Fruit fly (Drosophila melanogaster) whole organism, embryonic: ENCODE measurements around the gene CG43998.

Experiments
- CG13123 ChIP-seq: fragments of 200-800 bp; sonication (Bioruptor generic); optimal IDR thresholded peaks from 2 replicates; lab custom pipeline; 2016; ENCODE audit warnings: missing biosample characterization, missing genetic modification characterization
- CG17912 ChIP-seq: fragments of 200-800 bp; sonication (Bioruptor generic); optimal IDR thresholded peaks from 2 replicates; lab custom pipeline; 2018; ENCODE audit warnings: missing biosample characterization, mild to moderate bottlenecking, missing genetic modification characterization
- CG1792 ChIP-seq: fragments of 200-800 bp; sonication (Bioruptor generic); optimal IDR thresholded peaks from 2 replicates; lab custom pipeline; 2016; ENCODE audit warnings: missing biosample characterization, missing genetic modification characterization
- CG1832 ChIP-seq: fragments of 200-800 bp; sonication (Bioruptor generic); optimal IDR thresholded peaks from 2 replicates; lab custom pipeline; 2017; ENCODE audit warnings: missing biosample characterization, mild to moderate bottlenecking, missing genetic modification characterization, inconsistent platforms
- CG18619 ChIP-seq: fragments of 200-800 bp; sonication (Bioruptor generic); optimal IDR thresholded peaks from 3 replicates; lab custom pipeline; 2017; ENCODE audit warnings: missing biosample characterization, mild to moderate bottlenecking, missing genetic modification characterization
- CG32772 ChIP-seq: fragments of 200-800 bp; sonication (Bioruptor generic); IDR thresholded peaks from 2 replicates; pipeline ENCODE4 v1.3.6; 2022; ENCODE audit warnings: missing biosample characterization, missing genetic modification characterization
- CG33213 ChIP-seq: fragments of 200-800 bp; sonication (Bioruptor generic); optimal IDR thresholded peaks from 3 replicates; lab custom pipeline; 2016; ENCODE audit warnings: missing biosample characterization, missing genetic modification characterization
- CG34422 ChIP-seq: fragments of 200-800 bp; sonication (Bioruptor generic); IDR thresholded peaks from 3 replicates; pipeline ENCODE4 v1.3.6; 2022; ENCODE audit warnings: missing biosample characterization, missing genetic modification characterization
- CG6689 ChIP-seq: fragments of 200-800 bp; sonication (Bioruptor generic); IDR thresholded peaks from 2 replicates; pipeline ENCODE4 v1.3.6; 2022; ENCODE audit warnings: missing biosample characterization, missing genetic modification characterization
- CG7357 ChIP-seq: fragments of 200-800 bp; sonication (Bioruptor generic); IDR thresholded peaks from 3 replicates; pipeline ENCODE4 v1.3.6; 2022; ENCODE audit warnings: missing biosample characterization, missing genetic modification characterization
- CG7786 ChIP-seq: fragments of 200-800 bp; sonication (Bioruptor generic); optimal IDR thresholded peaks from 2 replicates; lab custom pipeline; 2016; ENCODE audit warnings: missing biosample characterization, missing genetic modification characterization
- CG7928 ChIP-seq: fragments of 200-800 bp; sonication (Bioruptor generic); optimal IDR thresholded peaks from 2 replicates; lab custom pipeline; 2017; ENCODE audit warnings: missing biosample characterization, mild to moderate bottlenecking, missing genetic modification characterization
- CG9609 ChIP-seq: fragments of 200-800 bp; sonication (Bioruptor generic); optimal IDR thresholded peaks from 3 replicates; lab custom pipeline; 2016; ENCODE audit warnings: missing biosample characterization, missing genetic modification characterization
- Chrac-16 ChIP-seq: fragments of 200-800 bp; sonication (Bioruptor generic); optimal IDR thresholded peaks from 3 replicates; lab custom pipeline; 2016; ENCODE audit warnings: missing biosample characterization, missing genetic modification characterization
- Hey ChIP-seq: fragments of 200-800 bp; sonication (Bioruptor generic); optimal IDR thresholded peaks from 3 replicates; lab custom pipeline; 2018; ENCODE audit warnings: missing biosample characterization, mild to moderate bottlenecking, missing genetic modification characterization
- Lim3 ChIP-seq: fragments of 200-800 bp; sonication (Bioruptor generic); IDR thresholded peaks from 2 replicates; pipeline ENCODE4 v1.3.6; 2022; ENCODE audit warnings: missing biosample characterization, missing genetic modification characterization
- Myb ChIP-seq: fragments of 200-800 bp; sonication (Bioruptor generic); optimal IDR thresholded peaks from 2 replicates; lab custom pipeline; 2016; ENCODE audit warnings: missing biosample characterization, missing genetic modification characterization
- NC2α ChIP-seq: fragments of 200-800 bp; sonication (Bioruptor generic); optimal IDR thresholded peaks from 2 replicates; lab custom pipeline; 2016; ENCODE audit warnings: missing biosample characterization, missing genetic modification characterization
- Oaz ChIP-seq: fragments of 200-800 bp; sonication (Bioruptor generic); IDR thresholded peaks from 2 replicates; pipeline ENCODE4 v1.3.6; 2022; ENCODE audit warnings: missing biosample characterization, missing genetic modification characterization
- ac ChIP-seq: fragments of 200-800 bp; sonication (Bioruptor generic); optimal IDR thresholded peaks from 3 replicates; lab custom pipeline; 2017; ENCODE audit warnings: missing biosample characterization, mild to moderate bottlenecking, missing genetic modification characterization
- bsh ChIP-seq, 2 experiments: fragments of 200-800 bp; sonication (Bioruptor generic); optimal IDR thresholded peaks; 2 replicates each; lab custom pipeline; 2017 to 2018; ENCODE audit warnings: mild to moderate bottlenecking in 2 of 2, missing biosample characterization in 2 of 2, missing genetic modification characterization in 2 of 2, moderate library complexity in 1 of 2
- btn ChIP-seq: fragments of 200-800 bp; sonication (Bioruptor generic); optimal IDR thresholded peaks from 2 replicates; lab custom pipeline; 2016; ENCODE audit warnings: missing biosample characterization, missing genetic modification characterization
- cas ChIP-seq: fragments of 200-800 bp; sonication (Bioruptor generic); IDR thresholded peaks from 2 replicates; pipeline ENCODE4 v1.3.6; 2022; ENCODE audit warnings: missing biosample characterization, missing genetic modification characterization
- cato ChIP-seq: fragments of 200-800 bp; sonication (Bioruptor generic); optimal IDR thresholded peaks from 2 replicates; lab custom pipeline; 2016; ENCODE audit warnings: missing biosample characterization, missing genetic modification characterization, borderline replicate concordance
- ci ChIP-seq: fragments of 200-800 bp; sonication (Bioruptor generic); IDR thresholded peaks from 3 replicates; pipeline ENCODE4 v1.3.6; 2022; ENCODE audit warnings: missing biosample characterization, missing genetic modification characterization
- dati ChIP-seq: fragments of 200-800 bp; sonication (Bioruptor generic); IDR thresholded peaks from 2 replicates; pipeline ENCODE4 v1.3.6; 2022; ENCODE audit warnings: missing biosample characterization, missing genetic modification characterization
- dimm ChIP-seq: fragments of 200-800 bp; sonication (Bioruptor generic); IDR thresholded peaks from 2 replicates; pipeline ENCODE4 v1.3.6; 2022; ENCODE audit warnings: missing biosample characterization, missing genetic modification characterization
- exex ChIP-seq: fragments of 200-800 bp; sonication (Bioruptor generic); optimal IDR thresholded peaks from 4 replicates; lab custom pipeline; 2018; ENCODE audit warnings: missing biosample characterization, mild to moderate bottlenecking, missing genetic modification characterization, moderate library complexity
- gfzf ChIP-seq: fragments of 200-800 bp; sonication (Bioruptor generic); optimal IDR thresholded peaks from 2 replicates; lab custom pipeline; 2016; ENCODE audit warnings: missing biosample characterization, mild to moderate bottlenecking, missing genetic modification characterization, moderate library complexity
- grau ChIP-seq: fragments of 200-800 bp; optimal IDR thresholded peaks from 3 replicates; lab custom pipeline; 2019; ENCODE audit warnings: missing biosample characterization, mild to moderate bottlenecking, missing genetic modification characterization, moderate library complexity
- grn ChIP-seq: fragments of 200-800 bp; sonication (Bioruptor generic); optimal IDR thresholded peaks from 3 replicates; lab custom pipeline; 2017; ENCODE audit warnings: missing biosample characterization, missing genetic modification characterization
- gro ChIP-seq: fragments of 200-800 bp; sonication (Bioruptor generic); optimal IDR thresholded peaks from 2 replicates; lab custom pipeline; 2016; ENCODE audit warnings: missing biosample characterization, missing genetic modification characterization
- gsb-n ChIP-seq: fragments of 200-800 bp; sonication (Bioruptor generic); optimal IDR thresholded peaks from 3 replicates; lab custom pipeline; 2018; ENCODE audit warnings: missing biosample characterization, mild to moderate bottlenecking, missing genetic modification characterization
- gt ChIP-seq: fragments of 200-800 bp; sonication (Bioruptor generic); IDR thresholded peaks from 2 replicates; pipeline ENCODE4 v1.3.6; 2022; ENCODE audit warnings: missing biosample characterization, missing genetic modification characterization
- her ChIP-seq: fragments of 200-800 bp; sonication (Bioruptor generic); optimal IDR thresholded peaks from 2 replicates; lab custom pipeline; 2016; ENCODE audit warnings: missing biosample characterization, missing genetic modification characterization
- knrl ChIP-seq: fragments of 200-800 bp; sonication (Bioruptor generic); IDR thresholded peaks from 3 replicates; pipeline ENCODE4 v1.3.6; 2022; ENCODE audit warnings: missing biosample characterization, missing genetic modification characterization; ENCODE audit not compliant: partially characterized antibody
- lilli ChIP-seq: fragments of 200-800 bp; sonication (Bioruptor generic); optimal IDR thresholded peaks from 3 replicates; lab custom pipeline; 2016; ENCODE audit warnings: missing biosample characterization, missing genetic modification characterization
- lov ChIP-seq, 2 experiments: fragments of 200-800 bp in 1 of 2; fragments of >200 bp in 1 of 2; sonication (Bioruptor generic) in 1 of 2; IDR thresholded peaks in 1 of 2; optimal IDR thresholded peaks in 1 of 2; 2 replicates in 1 of 2; 3 replicates in 1 of 2; pipeline versions ENCODE4 v1.3.6 to Lab custom; 2017 to 2022; ENCODE audit warnings: missing biosample characterization in 1 of 2, missing genetic modification characterization in 1 of 2
- luna ChIP-seq: fragments of 200-800 bp; sonication (Bioruptor generic); optimal IDR thresholded peaks from 2 replicates; lab custom pipeline; 2016; ENCODE audit warnings: missing biosample characterization, missing genetic modification characterization
- pho ChIP-seq: fragments of 200-800 bp; sonication (Bioruptor generic); optimal IDR thresholded peaks from 2 replicates; lab custom pipeline; 2016; ENCODE audit warnings: missing biosample characterization, missing genetic modification characterization
- phol ChIP-seq: fragments of 200-800 bp; sonication (Bioruptor generic); optimal IDR thresholded peaks from 3 replicates; lab custom pipeline; 2018; ENCODE audit warnings: missing biosample characterization, mild to moderate bottlenecking, missing genetic modification characterization, moderate library complexity
- pita ChIP-seq: fragments of 200-800 bp; sonication (Bioruptor generic); optimal IDR thresholded peaks from 2 replicates; lab custom pipeline; 2017; ENCODE audit warnings: missing biosample characterization, mild to moderate bottlenecking, missing genetic modification characterization
- row ChIP-seq: fragments of 200-800 bp; sonication (Bioruptor generic); IDR thresholded peaks from 3 replicates; pipeline ENCODE4 v1.3.6; 2022; ENCODE audit warnings: missing biosample characterization, missing genetic modification characterization
- scrt ChIP-seq: fragments of 200-800 bp; sonication (Bioruptor generic); optimal IDR thresholded peaks from 2 replicates; lab custom pipeline; 2018; ENCODE audit warnings: missing biosample characterization, mild to moderate bottlenecking, missing genetic modification characterization, moderate library complexity
- sens ChIP-seq: fragments of 200-800 bp; sonication (Bioruptor generic); peaks from one replicate; lab custom pipeline; 2016; ENCODE audit warnings: missing biosample characterization, missing genetic modification characterization
- slbo ChIP-seq: fragments of 200-800 bp; sonication (Bioruptor generic); IDR thresholded peaks from 2 replicates; pipeline ENCODE4 v1.3.6; 2022; ENCODE audit warnings: missing biosample characterization, missing genetic modification characterization
- so ChIP-seq: fragments of 200-800 bp; sonication (Bioruptor generic); IDR thresholded peaks from 3 replicates; pipeline ENCODE4 v1.3.6; 2022; ENCODE audit warnings: missing biosample characterization, missing genetic modification characterization
- tgo ChIP-seq: fragments of 200-800 bp; sonication (Bioruptor generic); IDR thresholded peaks from 3 replicates; pipeline ENCODE4 v1.3.6; 2022; ENCODE audit warnings: missing biosample characterization, missing genetic modification characterization
- tio ChIP-seq: fragments of 200-800 bp; sonication (Bioruptor generic); optimal IDR thresholded peaks from 2 replicates; lab custom pipeline; 2017; ENCODE audit warnings: missing biosample characterization, missing genetic modification characterization, inconsistent platforms
- usp ChIP-seq: fragments of >200 bp; optimal IDR thresholded peaks from 2 replicates; lab custom pipeline; 2017; ENCODE audit warnings: missing biosample characterization, missing genetic modification characterization

CG43998 gene

DNA sequence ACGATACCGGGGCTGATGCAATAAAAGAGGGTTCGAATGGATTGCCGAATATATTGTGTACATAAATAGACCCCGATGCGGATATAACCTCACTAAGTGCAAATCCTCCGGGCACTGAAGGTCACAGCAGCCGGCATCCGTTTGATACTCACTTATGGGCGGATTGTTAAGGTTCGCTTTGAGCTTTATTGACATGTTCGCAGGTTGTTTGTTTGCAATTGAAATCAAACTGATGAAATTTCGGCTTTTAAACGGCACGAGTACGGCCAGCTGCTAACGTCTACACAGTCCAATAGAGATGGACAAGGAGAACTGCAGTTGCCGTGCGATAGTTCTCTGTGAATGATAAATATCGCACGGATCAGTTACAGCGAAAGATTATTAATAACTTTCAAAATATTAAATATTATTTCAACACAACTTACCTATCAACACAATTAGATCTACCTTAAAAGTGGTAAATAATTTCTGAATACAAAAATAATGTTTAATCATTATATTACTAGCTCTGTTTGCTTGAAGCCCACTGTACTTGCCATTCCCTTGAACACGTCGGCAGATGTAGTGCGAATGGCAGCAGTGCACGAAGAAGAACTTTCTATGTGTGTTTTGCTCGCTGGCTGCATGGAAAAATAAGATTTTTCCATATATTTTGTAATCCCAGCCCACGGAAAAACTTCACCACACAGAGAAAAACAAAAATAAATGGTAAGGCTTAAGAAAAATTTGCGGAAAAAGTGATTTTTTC, 29.5 kb upstream of the CG43998 start, which contains the start of the genes GluProRS and AP-1sigma (continued):
- TF ChIP-seq CG18619 (GFP tag; lab: Kevin White, UChicago) (peak; percentile 83), cato (peak; percentile 88), Myb (GFP tag; lab: Kevin White, UChicago) (peak; percentile 46), grau (tag; lab: Kevin White, UChicago) (peak; percentile 96), CG33213 (GFP tag; lab: Kevin White, UChicago) (peak; percentile 79), bsh (GFP tag; optimal IDR thresholded peaks at IDR 0.05; lab: Kevin White, UChicago) (peak in 1 of 2 experiments; percentile 87), NC2α (peak; percentile 30), btn (GFP tag; lab: Kevin White, UChicago) (peak; percentile 42), Hey (tag; lab: Kevin White, UChicago) (peak; percentile 42), ac (GFP tag; lab: Kevin White, UChicago) (peak; percentile 38), pita (no peak), CG13123 (GFP tag; lab: Kevin White, UChicago) (peak; percentile 87), lilli (GFP tag; lab: Kevin White, UChicago) (peak; percentile 95), ci (GFP tag; lab: Robert Waterston, UW) (peak; percentile 96), gsb-n (tag; lab: Kevin White, UChicago) (peak; percentile 87), CG9609 (GFP tag; lab: Kevin White, UChicago) (peak; percentile 72), gfzf (GFP tag; lab: Kevin White, UChicago) (no peak), CG1832 (GFP tag; lab: Kevin White, UChicago) (no peak), tgo (GFP tag; lab: Robert Waterston, UW) (peak; percentile 98), her (GFP tag; lab: Kevin White, UChicago) (peak; percentile 46), luna (GFP tag; lab: Kevin White, UChicago) (peak; percentile 38), usp (GFP tag; lab: Kevin White, UChicago) (no peak), pho (GFP tag; lab: Kevin White, UChicago) (peak; percentile 90), gt (GFP tag; lab: Robert Waterston, UW) (peak; percentile 88), CG6689 (GFP tag; lab: Robert Waterston, UW) (peak; percentile 94), tio (GFP tag; lab: Kevin White, UChicago) (peak; percentile 87), gro (GFP tag; lab: Kevin White, UChicago) (peak; percentile 52), CG7928 (peak; percentile 44), CG7357 (GFP tag; lab: Robert Waterston, UW) (peak; percentile 91), lov (optimal IDR thresholded peaks at IDR 0.05; lab: Kevin White, UChicago) (no peak), lov (GFP tag; IDR thresholded peaks at IDR 0.05; lab: Robert Waterston, UW) (peak; percentile 86; the same call in 2 of the 3 replicates), dati (peak; percentile 84), Lim3 (peak; percentile 73), dimm (GFP tag; lab: Robert Waterston, UW) (peak; percentile 75), so (GFP tag; lab: Robert Waterston, UW) (peak; percentile 92), CG17912 (peak; percentile 39), Oaz (GFP tag; lab: Robert Waterston, UW) (peak; percentile 93), Chrac-16 (peak; percentile 92), CG32772 (GFP tag; lab: Robert Waterston, UW) (peak; percentile 97), cas (GFP tag; lab: Robert Waterston, UW) (peak; percentile 90), phol (tag; lab: Kevin White, UChicago) (peak; percentile 94), CG7786 (GFP tag; lab: Kevin White, UChicago) (peak; percentile 82), sens (GFP tag; lab: Kevin White, UChicago) (peak; percentile 97), slbo (GFP tag; lab: Robert Waterston, UW) (peak; percentile 98), exex (tag; lab: Kevin White, UChicago) (peak; percentile 58), CG34422 (peak; percentile 98), grn (peak; percentile 56), knrl (GFP tag; lab: Robert Waterston, UW) (peak; percentile 97), CG1792 (GFP tag; lab: Kevin White, UChicago) (peak; percentile 31), scrt (GFP tag; lab: Kevin White, UChicago) (peak; percentile 77), row (GFP tag; lab: Robert Waterston, UW) (peak; percentile 99)
